Fruit fly (Drosophila melanogaster) whole organism, adult: ENCODE results near the gene Tk.

Experiments
- kay ChIP-seq: fragments of 200-800 bp; sonication (Bioruptor generic); peaks from one replicate; lab custom pipeline; 2016; ENCODE audit warnings: missing biosample characterization, missing genetic modification characterization, borderline replicate concordance
- ovo ChIP-seq: fragments of 200-800 bp; sonication (Bioruptor generic); optimal IDR thresholded peaks from 2 replicates; lab custom pipeline; 2016; ENCODE audit warnings: missing biosample characterization, missing genetic modification characterization

DNA sequence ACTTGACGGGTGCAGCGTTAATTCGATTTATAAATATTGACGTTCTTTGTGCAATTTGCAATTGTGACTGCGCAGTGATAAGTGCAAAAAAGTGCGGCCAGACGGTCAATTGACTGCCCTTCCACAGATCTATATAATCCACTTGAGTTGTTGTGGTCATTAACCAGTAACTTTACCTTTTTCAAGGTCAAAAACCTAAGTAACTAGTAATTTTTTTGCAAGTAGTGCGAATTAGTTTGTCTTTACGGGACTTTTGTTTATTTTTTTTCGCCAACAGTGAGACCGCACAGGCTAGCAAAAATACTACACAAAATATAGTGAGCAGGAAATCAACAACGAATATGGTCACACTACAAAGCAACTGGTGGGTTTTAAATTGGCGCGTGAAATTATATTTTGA is 30.6 kb downstream of the Tk start, which contains the start of gene Tango9:
- no peak for TF ChIP-seq kay (GFP tag; lab: Kevin White, UChicago)
- peak; percentile 33 for TF ChIP-seq ovo (GFP tag; lab: Kevin White, UChicago)
